Fruit fly (Drosophila melanogaster) whole organism, adult: Measurements from ENCODE around the gene CG42526.

Experiments used
- CG12768 ChIP-seq: fragments of 200-800 bp; sonication (Bioruptor generic); optimal IDR thresholded peaks from 2 replicates; lab custom pipeline; 2017; ENCODE audit warnings: missing biosample characterization, missing genetic modification characterization, mild to moderate bottlenecking, moderate library complexity, missing genetic modification reagents
- CG14711 ChIP-seq: fragments of 200-800 bp; sonication (Bioruptor generic); optimal IDR thresholded peaks from 2 replicates; lab custom pipeline; 2018; ENCODE audit warnings: missing biosample characterization, mild to moderate bottlenecking, missing genetic modification characterization, moderate library complexity
- CG33017 ChIP-seq: fragments of 200-800 bp; sonication (Bioruptor generic); optimal IDR thresholded peaks from 2 replicates; lab custom pipeline; 2018; ENCODE audit warnings: missing biosample characterization, mild to moderate bottlenecking, missing genetic modification characterization, moderate library complexity
- CG5204 ChIP-seq: fragments of 200-800 bp; sonication (Bioruptor generic); optimal IDR thresholded peaks from 2 replicates; lab custom pipeline; 2016; ENCODE audit warnings: missing biosample characterization, missing genetic modification characterization
- CG7045 ChIP-seq: fragments of 200-800 bp; sonication (Bioruptor generic); optimal IDR thresholded peaks from 2 replicates; lab custom pipeline; 2017; ENCODE audit warnings: missing biosample characterization, mild to moderate bottlenecking, missing genetic modification characterization
- cic ChIP-seq: fragments of 200-800 bp; sonication (Bioruptor generic); optimal IDR thresholded peaks from 2 replicates; lab custom pipeline; 2017; ENCODE audit warnings: missing biosample characterization, mild to moderate bottlenecking, missing genetic modification characterization, moderate library complexity
- kay ChIP-seq: fragments of 200-800 bp; sonication (Bioruptor generic); peaks from one replicate; lab custom pipeline; 2016; ENCODE audit warnings: missing biosample characterization, missing genetic modification characterization, borderline replicate concordance
- ovo ChIP-seq: fragments of 200-800 bp; sonication (Bioruptor generic); optimal IDR thresholded peaks from 2 replicates; lab custom pipeline; 2016; ENCODE audit warnings: missing biosample characterization, missing genetic modification characterization
- pad ChIP-seq: fragments of 200-800 bp; sonication (Bioruptor generic); optimal IDR thresholded peaks from 3 replicates; lab custom pipeline; 2017; ENCODE audit warnings: missing biosample characterization, missing genetic modification characterization, mild to moderate bottlenecking, moderate library complexity, missing genetic modification reagents
- tj ChIP-seq: fragments of 200-800 bp; sonication (Bioruptor generic); optimal IDR thresholded peaks from 3 replicates; lab custom pipeline; 2017; ENCODE audit warnings: missing biosample characterization, mild to moderate bottlenecking, missing genetic modification characterization, moderate library complexity

dm6 chr3L:9435831-9436230, 632 bp upstream of the CG42526 start:
- TF ChIP-seq cic (GFP tag; lab: Kevin White, UChicago): no peak
- TF ChIP-seq CG33017: no peak
- TF ChIP-seq pad: no peak
- TF ChIP-seq kay (GFP tag; lab: Kevin White, UChicago): no peak
- TF ChIP-seq ovo (GFP tag; lab: Kevin White, UChicago): no peak
- TF ChIP-seq CG5204 (GFP tag; lab: Kevin White, UChicago): no peak
- no peak for TF ChIP-seq CG7045 (GFP tag; lab: Kevin White, UChicago)
- TF ChIP-seq CG12768: no peak
- TF ChIP-seq tj (GFP tag; lab: Kevin White, UChicago): no peak
- no peak for TF ChIP-seq CG14711
